Worm (Caenorhabditis elegans) whole organism, L4 larva: ENCODE data around the gene srg-29.

ENCODE experiments used
- ceh-82 ChIP-seq: sonication (generic microtip); optimal IDR thresholded peaks from 2 replicates; lab custom pipeline; 2017; ENCODE audit warnings: missing biosample characterization, missing genetic modification characterization
- mdl-1 ChIP-seq, 2 experiments: fragments of 150-350 bp in 1 of 2; sonication (generic microtip) in 1 of 2; optimal IDR thresholded peaks; 2 replicates each; lab custom pipeline; 2014 to 2017; ENCODE audit warnings: missing biosample characterization in 2 of 2, missing genetic modification characterization in 2 of 2
- unc-39 ChIP-seq: sonication (generic microtip); optimal IDR thresholded peaks from 2 replicates; lab custom pipeline; 2017; ENCODE audit warnings: missing biosample characterization, missing genetic modification characterization

- TF ChIP-seq ceh-82 (tag; lab: Kevin White, UChicago) (no peak), mdl-1 (tag; optimal IDR thresholded peaks at IDR 0.05; lab: Kevin White, UChicago) (no peak), unc-39 (no peak)
Measured at ce11 chrV:5318349-5318748, 18.6 kb upstream of the srg-29 start.
